Worm (Caenorhabditis elegans) whole organism, early embryonic: ENCODE data around the gene T14B1.1.

ENCODE experiments used
- B0310.2 ChIP-seq: sonication (generic microtip); optimal IDR thresholded peaks from 2 replicates; lab custom pipeline; 2016; ENCODE audit warnings: mild to moderate bottlenecking, missing genetic modification characterization, missing compliant biosample characterization
- F13C5.2 ChIP-seq: sonication (generic microtip); optimal IDR thresholded peaks from 2 replicates; lab custom pipeline; 2017; ENCODE audit warnings: mild to moderate bottlenecking, missing genetic modification characterization, inconsistent platforms, missing compliant biosample characterization
- aly-1 ChIP-seq: sonication (generic microtip); optimal IDR thresholded peaks from 2 replicates; lab custom pipeline; 2016; ENCODE audit warnings: missing genetic modification characterization, missing compliant biosample characterization
- ama-1 ChIP-seq: fragments of 150-350 bp; optimal IDR thresholded peaks from 2 replicates; lab custom pipeline; 2014
- ceh-13 ChIP-seq: fragments of 200-800 bp; sonication (Bioruptor generic); optimal IDR thresholded peaks from 2 replicates; lab custom pipeline; 2018; ENCODE audit warnings: mild to moderate bottlenecking, missing genetic modification characterization, missing compliant biosample characterization
- ceh-36 ChIP-seq: sonication (generic microtip); optimal IDR thresholded peaks from 2 replicates; lab custom pipeline; 2016; ENCODE audit warnings: missing genetic modification characterization, inconsistent platforms, missing compliant biosample characterization
- ets-7 ChIP-seq: sonication (generic microtip); optimal IDR thresholded peaks from 2 replicates; lab custom pipeline; 2016; ENCODE audit warnings: missing genotype, missing genetic modification characterization, missing compliant biosample characterization
- flt-1 ChIP-seq: fragments of 200-800 bp; sonication (Bioruptor generic); IDR thresholded peaks from 2 replicates; pipeline ENCODE4 v1.3.6; 2022; ENCODE audit warnings: missing genetic modification characterization, missing compliant biosample characterization
- hmbx-1 ChIP-seq: sonication (generic microtip); optimal IDR thresholded peaks from 2 replicates; lab custom pipeline; 2016; ENCODE audit warnings: mild to moderate bottlenecking, missing genetic modification characterization, missing compliant biosample characterization
- hmg-4 ChIP-seq: fragments of 200-800 bp; sonication (Bioruptor generic); optimal IDR thresholded peaks from 2 replicates; lab custom pipeline; 2018; ENCODE audit warnings: mild to moderate bottlenecking, missing genetic modification characterization, missing compliant biosample characterization
- hnd-1 ChIP-seq: sonication (generic microtip); optimal IDR thresholded peaks from 2 replicates; lab custom pipeline; 2016; ENCODE audit warnings: missing genetic modification characterization, missing compliant biosample characterization
- pes-1 ChIP-seq: fragments of 200-800 bp; sonication (Bioruptor generic); IDR thresholded peaks from 2 replicates; pipeline ENCODE4 v1.3.6; 2022; ENCODE audit warnings: missing genetic modification reagents, missing genetic modification characterization, missing compliant biosample characterization
- scrt-1 ChIP-seq: fragments of 200-800 bp; sonication (Bioruptor generic); IDR thresholded peaks from 2 replicates; pipeline ENCODE4 v1.3.6; 2022; ENCODE audit warnings: missing genetic modification characterization, missing compliant biosample characterization
- sea-1 ChIP-seq: fragments of 200-800 bp; sonication (Bioruptor generic); conservative IDR thresholded peaks from 2 replicates; pipeline ENCODE4 v1.3.6; 2022; ENCODE audit warnings: missing genetic modification characterization, missing compliant biosample characterization
- tbx-11 ChIP-seq: fragments of 200-800 bp; sonication (Bioruptor generic); IDR thresholded peaks from 2 replicates; pipeline ENCODE4 v1.3.6; 2022; ENCODE audit warnings: missing genetic modification characterization, missing compliant biosample characterization
- tbx-37 ChIP-seq: fragments of 200-800 bp; sonication (Bioruptor generic); conservative IDR thresholded peaks from 2 replicates; pipeline ENCODE4 v1.3.6; 2022; ENCODE audit warnings: missing genetic modification reagents, missing genetic modification characterization, missing compliant biosample characterization
- tra-4 ChIP-seq: sonication (generic microtip); optimal IDR thresholded peaks from 2 replicates; lab custom pipeline; 2017; ENCODE audit warnings: missing genetic modification characterization, missing compliant biosample characterization

Gene T14B1.1

ce11 chrX:9690445-9690844 lies 21.9 kb upstream of the T14B1.1 start, which contains the start of gene npr-18:
Gene npr-18 (plus strand): TSS chrX:9690745.
- TF ChIP-seq tra-4 (no peak), F13C5.2 (no peak), ceh-13 (GFP tag; lab: Kevin White, UChicago) (no peak)

ce11 chrX:9687264-9687663 lies 18.7 kb upstream of the T14B1.1 start:
- TF ChIP-seq tbx-11 (GFP tag; lab: Robert Waterston, UW): no peak
- TF ChIP-seq hmg-4: no peak
- TF ChIP-seq tbx-37: no peak
- TF ChIP-seq flt-1 (GFP tag; lab: Robert Waterston, UW): no peak
- no peak for TF ChIP-seq ceh-13 (GFP tag; lab: Kevin White, UChicago)
- TF ChIP-seq ceh-36 (tag; lab: Kevin White, UChicago): no peak
- no peak for TF ChIP-seq hmbx-1
- TF ChIP-seq pes-1: no peak
- TF ChIP-seq B0310.2 (tag; lab: Kevin White, UChicago): no peak
- no peak for TF ChIP-seq F13C5.2
- TF ChIP-seq ets-7 (tag; lab: Kevin White, UChicago): no peak
- TF ChIP-seq ama-1: no peak
- no peak for TF ChIP-seq aly-1 (tag; lab: Kevin White, UChicago)
- TF ChIP-seq tra-4: no peak
- TF ChIP-seq sea-1: no peak
- no peak for TF ChIP-seq hnd-1 (tag; lab: Kevin White, UChicago)
- TF ChIP-seq scrt-1 (GFP tag; lab: Robert Waterston, UW): no peak

ce11 chrX:9680119-9680682 lies 11.7 kb upstream of the T14B1.1 start, which contains the start of gene ifp-1:
Gene ifp-1 (minus strand): TSS chrX:9680169.
- TF ChIP-seq F13C5.2 (no peak), hmbx-1 (no peak), sea-1 (no peak), ama-1 (no peak), ceh-36 (tag; lab: Kevin White, UChicago) (no peak), ets-7 (tag; lab: Kevin White, UChicago) (no peak), B0310.2 (tag; lab: Kevin White, UChicago) (no peak), tra-4 (no peak), ceh-13 (GFP tag; lab: Kevin White, UChicago) (no peak), scrt-1 (GFP tag; lab: Robert Waterston, UW) (no peak), tbx-37 (no peak)

ce11 chrX:9679427-9679826 lies 10.9 kb upstream of the T14B1.1 start:
- TF ChIP-seq scrt-1 (GFP tag; lab: Robert Waterston, UW) (no peak), pes-1 (no peak), ets-7 (tag; lab: Kevin White, UChicago) (no peak), tbx-37 (no peak), F13C5.2 (no peak), ceh-36 (tag; lab: Kevin White, UChicago) (no peak), hmg-4 (no peak), hnd-1 (tag; lab: Kevin White, UChicago) (no peak), tbx-11 (GFP tag; lab: Robert Waterston, UW) (no peak), hmbx-1 (no peak), ama-1 (no peak), tra-4 (no peak), ceh-13 (GFP tag; lab: Kevin White, UChicago) (no peak), B0310.2 (tag; lab: Kevin White, UChicago) (no peak), aly-1 (tag; lab: Kevin White, UChicago) (no peak), flt-1 (GFP tag; lab: Robert Waterston, UW) (no peak)

ce11 chrX:9677927-9678326 lies 9.4 kb upstream of the T14B1.1 start:
- TF ChIP-seq F13C5.2: no peak
- TF ChIP-seq ets-7 (tag; lab: Kevin White, UChicago): no peak
- no peak for TF ChIP-seq tbx-11 (GFP tag; lab: Robert Waterston, UW)
- TF ChIP-seq B0310.2 (tag; lab: Kevin White, UChicago): no peak
- TF ChIP-seq aly-1 (tag; lab: Kevin White, UChicago): no peak
- TF ChIP-seq ceh-13 (GFP tag; lab: Kevin White, UChicago): no peak
- TF ChIP-seq ama-1: no peak
- no peak for TF ChIP-seq flt-1 (GFP tag; lab: Robert Waterston, UW)
- TF ChIP-seq tra-4: no peak
- no peak for TF ChIP-seq hmg-4
- TF ChIP-seq hmbx-1: no peak
- no peak for TF ChIP-seq ceh-36 (tag; lab: Kevin White, UChicago)
- TF ChIP-seq pes-1: no peak
- no peak for TF ChIP-seq tbx-37

- TF ChIP-seq hmbx-1 (no peak), pes-1 (no peak), sea-1 (no peak)
Observed at ce11 chrX:9676788-9677454, 8.4 kb upstream of the T14B1.1 start.

ce11 chrX:9676009-9676408 lies 7.5 kb upstream of the T14B1.1 start:
- TF ChIP-seq ceh-36 (tag; lab: Kevin White, UChicago) (no peak), ceh-13 (GFP tag; lab: Kevin White, UChicago) (no peak), tbx-37 (no peak), B0310.2 (tag; lab: Kevin White, UChicago) (no peak), hnd-1 (tag; lab: Kevin White, UChicago) (no peak), ama-1 (no peak), tra-4 (no peak), tbx-11 (GFP tag; lab: Robert Waterston, UW) (no peak), hmg-4 (no peak), hmbx-1 (no peak), F13C5.2 (no peak), flt-1 (GFP tag; lab: Robert Waterston, UW) (no peak)

ce11 chrX:9674799-9675198 lies 6.3 kb upstream of the T14B1.1 start, which contains the start of gene C43C3.4:
Gene C43C3.4 (minus strand): TSS chrX:9674899.
- TF ChIP-seq hmg-4: no peak
- TF ChIP-seq hnd-1 (tag; lab: Kevin White, UChicago): no peak
- TF ChIP-seq tbx-11 (GFP tag; lab: Robert Waterston, UW): no peak
- TF ChIP-seq pes-1: no peak
- TF ChIP-seq tra-4: no peak
- no peak for TF ChIP-seq B0310.2 (tag; lab: Kevin White, UChicago)
- TF ChIP-seq flt-1 (GFP tag; lab: Robert Waterston, UW): no peak
- TF ChIP-seq ceh-13 (GFP tag; lab: Kevin White, UChicago): no peak
- TF ChIP-seq ama-1: no peak
- no peak for TF ChIP-seq ets-7 (tag; lab: Kevin White, UChicago)
- no peak for TF ChIP-seq tbx-37
- no peak for TF ChIP-seq ceh-36 (tag; lab: Kevin White, UChicago)
- TF ChIP-seq aly-1 (tag; lab: Kevin White, UChicago): no peak
- TF ChIP-seq hmbx-1: no peak
- no peak for TF ChIP-seq sea-1
- TF ChIP-seq scrt-1 (GFP tag; lab: Robert Waterston, UW): no peak
- TF ChIP-seq F13C5.2: no peak
